Worm (Caenorhabditis elegans) whole organism, early embryonic: ENCODE measurements around the gene atln-1.

Source experiments
- ama-1 ChIP-seq: fragments of 150-350 bp; optimal IDR thresholded peaks from 2 replicates; lab custom pipeline; 2014
- ceh-13 ChIP-seq: fragments of 200-800 bp; sonication (Bioruptor generic); optimal IDR thresholded peaks from 2 replicates; lab custom pipeline; 2018; ENCODE audit warnings: mild to moderate bottlenecking, missing genetic modification characterization, missing compliant biosample characterization
- hmg-4 ChIP-seq: fragments of 200-800 bp; sonication (Bioruptor generic); optimal IDR thresholded peaks from 2 replicates; lab custom pipeline; 2018; ENCODE audit warnings: mild to moderate bottlenecking, missing genetic modification characterization, missing compliant biosample characterization
- hnd-1 ChIP-seq: sonication (generic microtip); optimal IDR thresholded peaks from 2 replicates; lab custom pipeline; 2016; ENCODE audit warnings: missing genetic modification characterization, missing compliant biosample characterization
- sea-1 ChIP-seq: fragments of 200-800 bp; sonication (Bioruptor generic); conservative IDR thresholded peaks from 2 replicates; pipeline ENCODE4 v1.3.6; 2022; ENCODE audit warnings: missing genetic modification characterization, missing compliant biosample characterization
- tra-4 ChIP-seq: sonication (generic microtip); optimal IDR thresholded peaks from 2 replicates; lab custom pipeline; 2017; ENCODE audit warnings: missing genetic modification characterization, missing compliant biosample characterization

ce11 chrIV:2793956-2794355 is 5.5 kb downstream of the atln-1 start:
- TF ChIP-seq ama-1 (lab: Kevin White, UChicago): no peak
- no peak for TF ChIP-seq ceh-13 (GFP tag; lab: Kevin White, UChicago)
- no peak for TF ChIP-seq hmg-4 (GFP tag; lab: Kevin White, UChicago)
- no peak for TF ChIP-seq sea-1 (GFP tag; lab: Robert Waterston, UW)
- TF ChIP-seq hnd-1 (tag; lab: Kevin White, UChicago): no peak
- no peak for TF ChIP-seq tra-4
